Worm (Caenorhabditis elegans): ENCODE measurements around the gene H14N18.2.
A peak's percentile ranks its signal among the peaks of the same experiment; 100 is the strongest.

H14N18.2 gene

ce11 chrV:8940419-8940818, 8.0 kb downstream of the H14N18.2 start:
- TF ChIP-seq Y56A3A.18 (GFP tag; IDR thresholded peaks at IDR 0.05) (no peak), ceh-58 (GFP tag; IDR thresholded peaks at IDR 0.05) (no peak), pbrm-1 (GFP tag; IDR thresholded peaks at IDR 0.05) (no peak), egrh-3 (GFP tag; IDR thresholded peaks at IDR 0.05) (peak; percentile 83), C17E4.6 (GFP tag; IDR thresholded peaks at IDR 0.05) (no peak), zfh-2 (GFP tag; conservative IDR thresholded peaks at IDR 0.05) (peak; percentile 88), chd-7 (tag; optimal IDR thresholded peaks at IDR 0.05) (no peak), ztf-3 (GFP tag; optimal IDR thresholded peaks at IDR 0.05) (no peak), let-526 (GFP tag; IDR thresholded peaks at IDR 0.05) (no peak), repo-1 (tag; optimal IDR thresholded peaks at IDR 0.05) (no peak), rec-8 (tag; optimal IDR thresholded peaks at IDR 0.05) (no peak)

DNA sequence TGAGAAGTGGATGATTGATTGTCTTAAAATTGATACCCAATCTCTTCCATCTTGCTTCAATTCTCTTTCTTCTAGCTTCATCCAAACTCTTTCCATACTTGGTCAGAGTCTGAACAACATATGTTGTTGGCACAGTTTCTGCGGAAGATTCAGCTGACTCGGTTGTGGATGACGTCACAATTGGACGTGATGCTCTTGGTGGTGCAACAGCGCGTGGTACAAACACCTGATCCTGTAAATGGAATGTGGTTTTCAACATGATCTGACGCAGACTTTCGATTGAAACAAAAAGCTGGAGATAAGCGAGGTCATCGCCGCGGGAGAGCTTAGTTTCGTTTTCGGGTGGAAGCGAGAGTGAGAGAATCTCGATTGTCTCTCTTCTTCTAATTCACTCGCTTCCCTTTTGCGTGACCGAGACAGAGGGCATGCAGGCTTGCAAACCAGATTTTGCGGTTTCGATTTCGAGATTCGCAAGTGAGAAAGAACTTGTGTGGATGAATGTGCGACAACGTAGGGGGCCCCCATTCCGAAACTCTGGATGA, 10.1 kb downstream of the H14N18.2 start:
- TF ChIP-seq somi-1 (GFP tag; optimal IDR thresholded peaks at IDR 0.05) (no peak), zfh-2 (GFP tag; conservative IDR thresholded peaks at IDR 0.05) (0 out of 2 replicates have a peak, but pooled peaks have one; percentile 27)

DNA sequence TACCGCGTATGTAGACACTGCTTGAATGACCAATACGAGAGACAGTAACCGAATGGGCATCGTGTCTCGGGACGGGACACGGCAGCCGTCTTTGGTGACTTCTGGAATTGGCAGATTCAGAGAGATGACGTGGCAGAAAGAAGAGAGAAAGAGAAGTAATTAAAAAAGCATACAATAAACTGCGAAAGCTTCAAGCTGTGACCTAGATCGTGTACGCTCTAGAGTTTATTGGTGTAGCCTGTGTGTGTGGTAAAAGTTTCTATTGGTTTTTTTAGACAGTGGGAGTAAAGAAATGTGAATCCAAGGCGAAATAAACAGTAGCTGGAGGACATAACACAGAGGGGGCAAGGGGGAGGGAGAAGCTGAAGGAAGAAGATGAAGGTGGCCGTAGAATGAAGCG, 11.5 kb downstream of the H14N18.2 start, which contains the start of gene T19A5.3:
Gene T19A5.3, minus strand, starts transcription at position 101 of the 400 bp plus-strand sequence.
- no peak for TF ChIP-seq ceh-79 (tag; optimal IDR thresholded peaks at IDR 0.05)
- TF ChIP-seq chd-7 (tag; optimal IDR thresholded peaks at IDR 0.05): no peak
- no peak for TF ChIP-seq ekl-4 (GFP tag; IDR thresholded peaks at IDR 0.05)
- no peak for TF ChIP-seq hlh-12 (tag; optimal IDR thresholded peaks at IDR 0.05)
- no peak for TF ChIP-seq xnd-1 (tag; optimal IDR thresholded peaks at IDR 0.05)
- TF ChIP-seq dpl-1 (GFP tag; optimal IDR thresholded peaks at IDR 0.05): no peak

- TF ChIP-seq F33H1.4 (GFP tag; IDR thresholded peaks at IDR 0.05) (no peak), hmg-20 (GFP tag; IDR thresholded peaks at IDR 0.05) (no peak), cebp-1 (GFP tag; IDR thresholded peaks at IDR 0.05) (no peak), cebp-1 (tag; optimal IDR thresholded peaks at IDR 0.05) (no peak), lin-40 (tag; optimal IDR thresholded peaks at IDR 0.05) (no peak), tlf-1 (GFP tag; optimal IDR thresholded peaks at IDR 0.05) (no peak), F55B11.4 (tag; optimal IDR thresholded peaks at IDR 0.05; ENCODE audit: borderline replicate concordance, insufficient read depth) (no peak)
Measured at ce11 chrV:8944481-8944880, 12.1 kb downstream of the H14N18.2 start.

DNA sequence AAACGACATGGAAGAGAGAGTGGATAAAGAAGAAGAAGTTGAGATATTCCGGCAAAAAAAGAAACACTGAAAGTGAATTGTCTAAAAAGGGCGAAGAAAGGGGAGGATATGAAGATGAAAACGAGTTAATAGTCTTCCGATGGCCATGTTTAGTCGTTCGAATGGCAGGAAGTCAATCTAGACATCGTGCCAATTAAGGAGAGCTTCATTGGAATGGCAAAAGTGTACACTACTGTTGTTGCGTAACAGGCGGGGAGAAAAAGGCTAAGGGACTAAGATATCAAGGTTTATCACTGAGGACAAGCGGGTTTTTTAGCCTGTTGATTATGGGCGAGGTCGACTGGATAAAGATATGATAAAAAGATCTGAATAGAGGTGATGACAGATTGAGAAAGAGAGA, 13.7 kb downstream of the H14N18.2 start:
- TF ChIP-seq nhr-90 (tag; optimal IDR thresholded peaks at IDR 0.05): no peak
- TF ChIP-seq lsy-27 (tag; optimal IDR thresholded peaks at IDR 0.05; ENCODE audit: borderline replicate concordance, insufficient read depth): no peak
- no peak for TF ChIP-seq F37B4.10 (GFP tag; IDR thresholded peaks at IDR 0.05)
- TF ChIP-seq F23B12.7 (tag; optimal IDR thresholded peaks at IDR 0.05; ENCODE audit: insufficient read depth): no peak
- TF ChIP-seq B0336.3 (GFP tag; IDR thresholded peaks at IDR 0.05): no peak
- TF ChIP-seq T07F8.4 (tag; optimal IDR thresholded peaks at IDR 0.05): no peak
- TF ChIP-seq egl-44 (GFP tag; IDR thresholded peaks at IDR 0.05): no peak
- TF ChIP-seq sdz-38 (tag; optimal IDR thresholded peaks at IDR 0.05): no peak
- no peak for TF ChIP-seq ceh-40 (GFP tag; IDR thresholded peaks at IDR 0.05)
- no peak for TF ChIP-seq attf-6 (GFP tag; IDR thresholded peaks at IDR 0.05)
- no peak for TF ChIP-seq him-1 (tag; optimal IDR thresholded peaks at IDR 0.05)
- no peak for TF ChIP-seq repo-1 (tag; optimal IDR thresholded peaks at IDR 0.05)
- no peak for TF ChIP-seq bed-1 (GFP tag; IDR thresholded peaks at IDR 0.05)
- TF ChIP-seq chd-7 (tag; optimal IDR thresholded peaks at IDR 0.05): no peak
- TF ChIP-seq lin-35 (GFP tag; optimal IDR thresholded peaks at IDR 0.05): no peak
- TF ChIP-seq nhr-27 (tag; optimal IDR thresholded peaks at IDR 0.05): no peak
- TF ChIP-seq die-1 (tag; optimal IDR thresholded peaks at IDR 0.05): no peak
- no peak for TF ChIP-seq zfh-2 (GFP tag; conservative IDR thresholded peaks at IDR 0.05)
- TF ChIP-seq tlf-1 (GFP tag; optimal IDR thresholded peaks at IDR 0.05): no peak

All from whole organism, young adult.